Worm (Caenorhabditis elegans): ENCODE results near the gene K03H6.4.

The K03H6.4 gene

ce11 chrIV:1521224-1521623 lies at the start of gene K03H6.4:
TSS of gene K03H6.4 (minus strand) at chrIV:1521324.
- TF ChIP-seq ceh-13 (GFP tag; optimal IDR thresholded peaks at IDR 0.05): no peak
- TF ChIP-seq sea-1 (GFP tag; conservative IDR thresholded peaks at IDR 0.05): no peak
- TF ChIP-seq tra-4 (tag; optimal IDR thresholded peaks at IDR 0.05): no peak
- no peak for TF ChIP-seq tbx-11 (GFP tag; IDR thresholded peaks at IDR 0.05)
- no peak for TF ChIP-seq scrt-1 (GFP tag; IDR thresholded peaks at IDR 0.05)
- no peak for TF ChIP-seq ets-7 (tag; optimal IDR thresholded peaks at IDR 0.05)
- no peak for TF ChIP-seq hnd-1 (tag; optimal IDR thresholded peaks at IDR 0.05)
- no peak for TF ChIP-seq pes-1 (GFP tag; IDR thresholded peaks at IDR 0.05)
- no peak for TF ChIP-seq hmbx-1 (tag; optimal IDR thresholded peaks at IDR 0.05)
- TF ChIP-seq ama-1 (optimal IDR thresholded peaks at IDR 0.05): no peak
- TF ChIP-seq B0310.2 (tag; optimal IDR thresholded peaks at IDR 0.05): no peak
- TF ChIP-seq tbx-37 (GFP tag; conservative IDR thresholded peaks at IDR 0.05): no peak
- no peak for TF ChIP-seq flt-1 (GFP tag; IDR thresholded peaks at IDR 0.05)
- no peak for TF ChIP-seq aly-1 (tag; optimal IDR thresholded peaks at IDR 0.05)

- TF ChIP-seq tbx-37 (GFP tag; conservative IDR thresholded peaks at IDR 0.05) (no peak), tbx-11 (GFP tag; IDR thresholded peaks at IDR 0.05) (no peak), hmg-4 (GFP tag; optimal IDR thresholded peaks at IDR 0.05) (no peak), F13C5.2 (tag; optimal IDR thresholded peaks at IDR 0.05) (no peak), hnd-1 (tag; optimal IDR thresholded peaks at IDR 0.05) (no peak), ama-1 (optimal IDR thresholded peaks at IDR 0.05) (no peak), ceh-13 (GFP tag; optimal IDR thresholded peaks at IDR 0.05) (no peak), pes-1 (GFP tag; IDR thresholded peaks at IDR 0.05) (no peak), hmbx-1 (tag; optimal IDR thresholded peaks at IDR 0.05) (no peak), ets-7 (tag; optimal IDR thresholded peaks at IDR 0.05) (no peak), scrt-1 (GFP tag; IDR thresholded peaks at IDR 0.05) (no peak), sea-1 (GFP tag; conservative IDR thresholded peaks at IDR 0.05) (no peak)
Observed at ce11 chrIV:1567577-1567976, 46.5 kb upstream of the K03H6.4 start.

ce11 chrIV:1565725-1566124 lies 44.6 kb upstream of the K03H6.4 start:
- TF ChIP-seq pes-1 (GFP tag; IDR thresholded peaks at IDR 0.05): no peak
- no peak for TF ChIP-seq ceh-36 (tag; optimal IDR thresholded peaks at IDR 0.05)

ce11 chrIV:1563476-1564131 lies 42.5 kb upstream of the K03H6.4 start, which contains the start of gene Y41D4B.15:
TSS of gene Y41D4B.15 (plus strand) at chrIV:1564081.
- TF ChIP-seq flt-1 (GFP tag; IDR thresholded peaks at IDR 0.05) (no peak), ceh-36 (tag; optimal IDR thresholded peaks at IDR 0.05) (no peak), aly-1 (tag; optimal IDR thresholded peaks at IDR 0.05) (no peak), B0310.2 (tag; optimal IDR thresholded peaks at IDR 0.05) (no peak), ets-7 (tag; optimal IDR thresholded peaks at IDR 0.05) (no peak), ceh-13 (GFP tag; optimal IDR thresholded peaks at IDR 0.05) (no peak), hnd-1 (tag; optimal IDR thresholded peaks at IDR 0.05) (no peak), ama-1 (optimal IDR thresholded peaks at IDR 0.05) (no peak), tbx-37 (GFP tag; conservative IDR thresholded peaks at IDR 0.05) (no peak), tbx-11 (GFP tag; IDR thresholded peaks at IDR 0.05) (no peak)

- TF ChIP-seq tbx-11 (GFP tag; IDR thresholded peaks at IDR 0.05): no peak
- no peak for TF ChIP-seq B0310.2 (tag; optimal IDR thresholded peaks at IDR 0.05)
- no peak for TF ChIP-seq aly-1 (tag; optimal IDR thresholded peaks at IDR 0.05)
- TF ChIP-seq hnd-1 (tag; optimal IDR thresholded peaks at IDR 0.05): no peak
- TF ChIP-seq hmbx-1 (tag; optimal IDR thresholded peaks at IDR 0.05): no peak
- no peak for TF ChIP-seq ets-7 (tag; optimal IDR thresholded peaks at IDR 0.05)
- no peak for TF ChIP-seq ceh-13 (GFP tag; optimal IDR thresholded peaks at IDR 0.05)
- TF ChIP-seq hmg-4 (GFP tag; optimal IDR thresholded peaks at IDR 0.05): no peak
- no peak for TF ChIP-seq ama-1 (optimal IDR thresholded peaks at IDR 0.05)
- no peak for TF ChIP-seq ceh-36 (tag; optimal IDR thresholded peaks at IDR 0.05)
- no peak for TF ChIP-seq scrt-1 (GFP tag; IDR thresholded peaks at IDR 0.05)
- no peak for TF ChIP-seq F13C5.2 (tag; optimal IDR thresholded peaks at IDR 0.05)
- TF ChIP-seq pes-1 (GFP tag; IDR thresholded peaks at IDR 0.05): no peak
- TF ChIP-seq tra-4 (tag; optimal IDR thresholded peaks at IDR 0.05): no peak
- no peak for TF ChIP-seq tbx-37 (GFP tag; conservative IDR thresholded peaks at IDR 0.05)
- no peak for TF ChIP-seq flt-1 (GFP tag; IDR thresholded peaks at IDR 0.05)
- no peak for TF ChIP-seq sea-1 (GFP tag; conservative IDR thresholded peaks at IDR 0.05)
Observed at ce11 chrIV:1561884-1562283, 40.8 kb upstream of the K03H6.4 start, which contains the start of gene hpo-6. TSS of gene hpo-6 (plus strand) at chrIV:1562184.

- TF ChIP-seq ets-7 (tag; optimal IDR thresholded peaks at IDR 0.05) (no peak), scrt-1 (GFP tag; IDR thresholded peaks at IDR 0.05) (no peak), tra-4 (tag; optimal IDR thresholded peaks at IDR 0.05) (no peak), pes-1 (GFP tag; IDR thresholded peaks at IDR 0.05) (no peak), F13C5.2 (tag; optimal IDR thresholded peaks at IDR 0.05) (no peak), flt-1 (GFP tag; IDR thresholded peaks at IDR 0.05) (no peak), tbx-11 (GFP tag; IDR thresholded peaks at IDR 0.05) (no peak)
Observed at ce11 chrIV:1559931-1560330, 38.8 kb upstream of the K03H6.4 start, which contains the start of gene Y41D4B.17. TSS of gene Y41D4B.17 (plus strand) at chrIV:1560104.

- TF ChIP-seq flt-1 (GFP tag; IDR thresholded peaks at IDR 0.05): no peak
- TF ChIP-seq tbx-37 (GFP tag; conservative IDR thresholded peaks at IDR 0.05): no peak
- no peak for TF ChIP-seq tra-4 (tag; optimal IDR thresholded peaks at IDR 0.05)
- TF ChIP-seq F13C5.2 (tag; optimal IDR thresholded peaks at IDR 0.05): no peak
- no peak for TF ChIP-seq hmg-4 (GFP tag; optimal IDR thresholded peaks at IDR 0.05)
Observed at ce11 chrIV:1555021-1555720, 34.0 kb upstream of the K03H6.4 start, which contains the start of gene C34H4.1. TSS of gene C34H4.1 (plus strand) at chrIV:1555579.
